Fruit fly (Drosophila melanogaster) whole organism, embryonic: ENCODE measurements around the gene CG5246.
A peak's percentile ranks its signal among the peaks of the same experiment; 100 is the strongest.

Source experiments
- B-H1 ChIP-seq: fragments of 200-800 bp; sonication (Bioruptor generic); IDR thresholded peaks from 3 replicates; pipeline ENCODE4 v1.3.6; 2022; ENCODE audit warnings: missing biosample characterization, missing genetic modification characterization
- Blimp-1 ChIP-seq: fragments of 200-800 bp; sonication (Bioruptor generic); optimal IDR thresholded peaks from 3 replicates; lab custom pipeline; 2018; ENCODE audit warnings: missing biosample characterization, missing genetic modification characterization, mild to moderate bottlenecking, moderate library complexity, missing genetic modification reagents
- C15 ChIP-seq: fragments of 200-800 bp; sonication (Bioruptor generic); IDR thresholded peaks from 3 replicates; pipeline ENCODE4 v1.3.6; 2022; ENCODE audit warnings: missing biosample characterization, missing genetic modification characterization
- CG10147 ChIP-seq: fragments of 200-800 bp; sonication (Bioruptor generic); optimal IDR thresholded peaks from 2 replicates; lab custom pipeline; 2019; ENCODE audit warnings: missing biosample characterization, mild to moderate bottlenecking, missing genetic modification characterization, moderate library complexity
- CG10462 ChIP-seq: fragments of 200-800 bp; sonication (Bioruptor generic); optimal IDR thresholded peaks from 2 replicates; lab custom pipeline; 2016; ENCODE audit warnings: missing biosample characterization, missing genetic modification characterization
- CG11093 ChIP-seq: fragments of 200-800 bp; sonication (Bioruptor generic); IDR thresholded peaks from 3 replicates; pipeline ENCODE4 v1.3.6; 2022; ENCODE audit warnings: missing biosample characterization, missing genetic modification characterization
- CG12391 ChIP-seq: fragments of 200-800 bp; sonication (Bioruptor generic); optimal IDR thresholded peaks from 3 replicates; lab custom pipeline; 2018; ENCODE audit warnings: missing biosample characterization, mild to moderate bottlenecking, missing genetic modification characterization, moderate library complexity
- CG1603 ChIP-seq: fragments of 200-800 bp; sonication (Bioruptor generic); optimal IDR thresholded peaks from 2 replicates; lab custom pipeline; 2019; ENCODE audit warnings: missing biosample characterization, mild to moderate bottlenecking, missing genetic modification characterization, moderate library complexity
- CG17186 ChIP-seq: fragments of 200-800 bp; sonication (Bioruptor generic); optimal IDR thresholded peaks from 3 replicates; lab custom pipeline; 2017; ENCODE audit warnings: missing biosample characterization, missing genetic modification reagents, missing genetic modification characterization
- CG18599 ChIP-seq: fragments of 200-800 bp; sonication (Bioruptor generic); optimal IDR thresholded peaks from 3 replicates; lab custom pipeline; 2017; ENCODE audit warnings: missing biosample characterization, missing genetic modification characterization, mild to moderate bottlenecking, moderate library complexity, missing genetic modification reagents
- CG2120 ChIP-seq: fragments of 200-800 bp; sonication (Bioruptor generic); optimal IDR thresholded peaks from 3 replicates; lab custom pipeline; 2016; ENCODE audit warnings: missing biosample characterization, missing genetic modification characterization
- CG32532 ChIP-seq: fragments of 200-800 bp; sonication (Bioruptor generic); IDR thresholded peaks from 2 replicates; pipeline ENCODE4 v1.3.6; 2022; ENCODE audit warnings: missing biosample characterization, missing genetic modification characterization
- CG33557 ChIP-seq: fragments of 200-800 bp; sonication (Bioruptor generic); optimal IDR thresholded peaks from 2 replicates; lab custom pipeline; 2019; ENCODE audit warnings: missing biosample characterization, mild to moderate bottlenecking, missing genetic modification characterization, moderate library complexity
- CG34376 ChIP-seq: fragments of 200-800 bp; sonication (Bioruptor generic); optimal IDR thresholded peaks from 2 replicates; lab custom pipeline; 2018; ENCODE audit warnings: missing biosample characterization, mild to moderate bottlenecking, missing genetic modification characterization
- CG3726 ChIP-seq: fragments of 200-800 bp; sonication (Bioruptor generic); IDR thresholded peaks from 3 replicates; pipeline ENCODE4, ENCODE4 v1.3.6; 2022; ENCODE audit warnings: missing biosample characterization, missing genetic modification characterization
- CG6791 ChIP-seq: fragments of 200-800 bp; sonication (Bioruptor generic); IDR thresholded peaks from 3 replicates; pipeline ENCODE4 v1.3.6; 2022; ENCODE audit warnings: missing biosample characterization, missing genetic modification characterization; ENCODE audit not compliant: partially characterized antibody
- CG7963 ChIP-seq: fragments of 200-800 bp; sonication (Bioruptor generic); IDR thresholded peaks from 3 replicates; pipeline ENCODE4 v1.3.6; 2022; ENCODE audit warnings: missing biosample characterization, missing genetic modification characterization; ENCODE audit not compliant: partially characterized antibody
- CG7987 ChIP-seq: fragments of 200-800 bp; sonication (Bioruptor generic); optimal IDR thresholded peaks from 2 replicates; lab custom pipeline; 2018; ENCODE audit warnings: missing biosample characterization, mild to moderate bottlenecking, missing genetic modification characterization, moderate library complexity
- CG9876 ChIP-seq: fragments of 200-800 bp; sonication (Bioruptor generic); optimal IDR thresholded peaks from 2 replicates; lab custom pipeline; 2016; ENCODE audit warnings: missing biosample characterization, missing genetic modification characterization
- CTCF ChIP-seq: fragments of 200-800 bp; sonication (Bioruptor generic); optimal IDR thresholded peaks from 2 replicates; lab custom pipeline; 2017; ENCODE audit warnings: missing biosample characterization, mild to moderate bottlenecking, missing genetic modification characterization, moderate library complexity
- D19B ChIP-seq: fragments of 200-800 bp; sonication (Bioruptor generic); optimal IDR thresholded peaks from 2 replicates; lab custom pipeline; 2017; ENCODE audit warnings: missing biosample characterization, mild to moderate bottlenecking, missing genetic modification characterization
- Dad ChIP-seq: fragments of 200-800 bp; sonication (Bioruptor generic); optimal IDR thresholded peaks from 3 replicates; lab custom pipeline; 2016; ENCODE audit warnings: missing biosample characterization, missing genetic modification characterization
- Drgx ChIP-seq: fragments of 200-800 bp; sonication (Bioruptor generic); IDR thresholded peaks from 2 replicates; pipeline ENCODE4 v1.3.6; 2022; ENCODE audit warnings: missing biosample characterization, missing genetic modification characterization
- Eip74EF ChIP-seq, 2 experiments: fragments of 200-800 bp in 1 of 2; fragments of >200 bp in 1 of 2; sonication (Bioruptor generic) in 1 of 2; optimal IDR thresholded peaks; 2 replicates each; lab custom pipeline; 2017 to 2019; ENCODE audit warnings: missing biosample characterization in 2 of 2, missing genetic modification characterization in 2 of 2, mild to moderate bottlenecking in 1 of 2, moderate library complexity in 1 of 2
- Fer3 ChIP-seq: fragments of 200-800 bp; sonication (Bioruptor generic); optimal IDR thresholded peaks from 2 replicates; lab custom pipeline; 2018; ENCODE audit warnings: missing biosample characterization, mild to moderate bottlenecking, missing genetic modification characterization, moderate library complexity
- GATAe ChIP-seq: fragments of 200-800 bp; sonication (Bioruptor generic); conservative IDR thresholded peaks from 2 replicates; pipeline ENCODE4 v1.3.6; 2022; ENCODE audit warnings: missing biosample characterization, missing genetic modification characterization
- Hmx ChIP-seq: fragments of 200-800 bp; sonication (Bioruptor generic); optimal IDR thresholded peaks from 2 replicates; lab custom pipeline; 2016; ENCODE audit warnings: missing biosample characterization, missing genetic modification characterization
- Hr78 ChIP-seq, 2 experiments: fragments of 200-800 bp in 1 of 2; fragments of >200 bp in 1 of 2; sonication (Bioruptor generic) in 1 of 2; optimal IDR thresholded peaks; 2 replicates each; lab custom pipeline; 2017 to 2019; ENCODE audit warnings: missing biosample characterization in 2 of 2, missing genetic modification characterization in 2 of 2, mild to moderate bottlenecking in 1 of 2, moderate library complexity in 1 of 2
- Med ChIP-seq: fragments of 200-800 bp; sonication (Bioruptor generic); peaks from one replicate; lab custom pipeline; 2016; ENCODE audit warnings: missing biosample characterization, missing genetic modification characterization, mild to moderate bottlenecking, inconsistent platforms, moderate library complexity
- Nf-YB ChIP-seq: fragments of 200-800 bp; sonication (Bioruptor generic); optimal IDR thresholded peaks from 3 replicates; lab custom pipeline; 2019; ENCODE audit warnings: missing biosample characterization, mild to moderate bottlenecking, missing genetic modification characterization, moderate library complexity
- Oli ChIP-seq: fragments of 200-800 bp; sonication (Bioruptor generic); optimal IDR thresholded peaks from 2 replicates; lab custom pipeline; 2018; ENCODE audit warnings: missing biosample characterization, mild to moderate bottlenecking, missing genetic modification characterization, moderate library complexity
- Optix ChIP-seq: fragments of 200-800 bp; sonication (Bioruptor generic); IDR thresholded peaks from 3 replicates; pipeline ENCODE4 v1.3.6; 2022; ENCODE audit warnings: missing biosample characterization, missing genetic modification characterization
- Scr ChIP-seq: fragments of 200-800 bp; sonication (Bioruptor generic); IDR thresholded peaks from 2 replicates; pipeline ENCODE4 v1.3.6; 2022; ENCODE audit warnings: missing biosample characterization, missing genetic modification characterization; ENCODE audit not compliant: partially characterized antibody
- bowl ChIP-seq: fragments of 200-800 bp; sonication (Bioruptor generic); IDR thresholded peaks from 2 replicates; pipeline ENCODE4 v1.3.6; 2022; ENCODE audit warnings: missing biosample characterization, missing genetic modification characterization
- btn ChIP-seq: fragments of 200-800 bp; sonication (Bioruptor generic); optimal IDR thresholded peaks from 2 replicates; lab custom pipeline; 2016; ENCODE audit warnings: missing biosample characterization, missing genetic modification characterization
- cwo ChIP-seq: fragments of 200-800 bp; sonication (Bioruptor generic); optimal IDR thresholded peaks from 3 replicates; lab custom pipeline; 2017; ENCODE audit warnings: missing biosample characterization, missing genetic modification characterization, mild to moderate bottlenecking, moderate library complexity, missing genetic modification reagents
- dati ChIP-seq: fragments of 200-800 bp; sonication (Bioruptor generic); IDR thresholded peaks from 2 replicates; pipeline ENCODE4 v1.3.6; 2022; ENCODE audit warnings: missing biosample characterization, missing genetic modification characterization
- exex ChIP-seq: fragments of 200-800 bp; sonication (Bioruptor generic); optimal IDR thresholded peaks from 4 replicates; lab custom pipeline; 2018; ENCODE audit warnings: missing biosample characterization, mild to moderate bottlenecking, missing genetic modification characterization, moderate library complexity
- gcm2 ChIP-seq: fragments of 200-800 bp; sonication (Bioruptor generic); optimal IDR thresholded peaks from 2 replicates; lab custom pipeline; 2016; ENCODE audit warnings: missing biosample characterization, missing genetic modification characterization
- jumu ChIP-seq: fragments of 200-800 bp; sonication (Bioruptor generic); optimal IDR thresholded peaks from 3 replicates; lab custom pipeline; 2016; ENCODE audit warnings: missing biosample characterization, missing genetic modification characterization
- lab ChIP-seq: fragments of 200-800 bp; sonication (Bioruptor generic); optimal IDR thresholded peaks from 3 replicates; lab custom pipeline; 2017; ENCODE audit warnings: missing biosample characterization, missing genetic modification characterization, mild to moderate bottlenecking, moderate library complexity, missing genetic modification reagents
- nerfin-2 ChIP-seq: fragments of 200-800 bp; sonication (Bioruptor generic); IDR thresholded peaks from 2 replicates; pipeline ENCODE4 v1.3.6; 2022; ENCODE audit warnings: missing biosample characterization, missing genetic modification characterization; ENCODE audit not compliant: partially characterized antibody
- sr ChIP-seq: fragments of 200-800 bp; sonication (Bioruptor generic); IDR thresholded peaks from 3 replicates; pipeline ENCODE4 v1.3.6; 2022; ENCODE audit warnings: missing biosample characterization, missing genetic modification characterization
- tll ChIP-seq, 2 experiments: fragments of 200-800 bp in 1 of 2; fragments of >200 bp in 1 of 2; sonication (Bioruptor generic) in 1 of 2; optimal IDR thresholded peaks; 2 replicates each; lab custom pipeline; 2017 to 2019; ENCODE audit warnings: missing biosample characterization in 2 of 2, missing genetic modification characterization in 2 of 2, mild to moderate bottlenecking in 1 of 2, moderate library complexity in 1 of 2
- trem ChIP-seq: fragments of 200-800 bp; optimal IDR thresholded peaks from 3 replicates; lab custom pipeline; 2019; ENCODE audit warnings: missing biosample characterization, mild to moderate bottlenecking, missing genetic modification characterization, moderate library complexity
- zen ChIP-seq: fragments of 200-800 bp; sonication (Bioruptor generic); optimal IDR thresholded peaks from 3 replicates; lab custom pipeline; 2018; ENCODE audit warnings: missing biosample characterization, mild to moderate bottlenecking, missing genetic modification characterization, moderate library complexity

Gene CG5246

DNA sequence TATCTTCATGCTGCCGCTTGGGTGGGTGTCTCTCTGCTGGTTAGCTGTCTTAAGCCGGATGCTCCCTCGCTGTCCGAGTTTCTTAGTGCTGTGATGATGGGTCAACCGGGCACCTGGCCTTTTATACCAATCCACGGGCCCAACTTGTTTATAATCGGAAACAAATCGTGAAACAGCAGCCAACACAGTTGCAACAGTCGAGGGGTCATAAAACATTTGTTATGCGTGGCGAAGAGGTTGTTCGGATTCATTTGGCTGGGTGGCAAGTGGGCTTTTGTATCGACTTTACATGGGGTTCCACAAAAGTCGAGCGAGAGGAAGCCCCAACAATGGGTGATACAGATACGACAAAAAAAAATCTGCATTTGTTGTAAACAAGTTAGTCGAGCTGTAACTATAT, 6.4 kb downstream of the CG5246 start, which contains the start of gene TwdlW:
TwdlW (minus strand) TSS at position 101 of the 400 bp plus-strand sequence.
- TF ChIP-seq bowl (GFP tag; lab: Robert Waterston, UW): 0 out of 2 replicates have a peak, but pooled peaks have one; percentile 8
- no peak for TF ChIP-seq tll (GFP tag; optimal IDR thresholded peaks at IDR 0.05; lab: Kevin White, UChicago)
- no peak for TF ChIP-seq CG10462 (GFP tag; lab: Kevin White, UChicago)
- 0 out of 3 replicates have a peak, but pooled peaks have one; percentile 29 for TF ChIP-seq sr
- TF ChIP-seq, all 482 proteins: peak for 2

dm6 chr3R:17147647-17148244, 11.8 kb downstream of the CG5246 start:
- TF ChIP-seq CG1603 (no peak), CG18599 (GFP tag; lab: Kevin White, UChicago) (peak; percentile 30), CTCF (GFP tag; lab: Kevin White, UChicago) (no peak), CG2120 (GFP tag; lab: Kevin White, UChicago) (peak; percentile 10), CG34376 (GFP tag; lab: Kevin White, UChicago) (peak; percentile 14), jumu (GFP tag; lab: Kevin White, UChicago) (no peak), CG9876 (GFP tag; lab: Kevin White, UChicago) (no peak), nerfin-2 (no peak), btn (no peak), B-H1 (GFP tag; lab: Robert Waterston, UW) (no peak), CG32532 (GFP tag; lab: Robert Waterston, UW) (peak; percentile 32; the same call in 1 of the 2 replicates), Hmx (GFP tag; lab: Kevin White, UChicago) (no peak), exex (tag; lab: Kevin White, UChicago) (peak; percentile 47), Drgx (no peak), dati (GFP tag; lab: Robert Waterston, UW) (no peak), CG12391 (tag; lab: Kevin White, UChicago) (no peak), Nf-YB (GFP tag; lab: Kevin White, UChicago) (no peak), GATAe (GFP tag; lab: Robert Waterston, UW) (no peak), Eip74EF (GFP tag; optimal IDR thresholded peaks at IDR 0.05; lab: Kevin White, UChicago) (no peak), cwo (GFP tag; lab: Kevin White, UChicago) (peak; percentile 94), Dad (GFP tag; lab: Kevin White, UChicago) (no peak), D19B (GFP tag; lab: Kevin White, UChicago) (peak; percentile 85), Scr (no peak), CG33557 (GFP tag; lab: Kevin White, UChicago) (no peak), CG17186 (no peak), CG3726 (GFP tag; lab: Robert Waterston, UW) (no peak)

DNA sequence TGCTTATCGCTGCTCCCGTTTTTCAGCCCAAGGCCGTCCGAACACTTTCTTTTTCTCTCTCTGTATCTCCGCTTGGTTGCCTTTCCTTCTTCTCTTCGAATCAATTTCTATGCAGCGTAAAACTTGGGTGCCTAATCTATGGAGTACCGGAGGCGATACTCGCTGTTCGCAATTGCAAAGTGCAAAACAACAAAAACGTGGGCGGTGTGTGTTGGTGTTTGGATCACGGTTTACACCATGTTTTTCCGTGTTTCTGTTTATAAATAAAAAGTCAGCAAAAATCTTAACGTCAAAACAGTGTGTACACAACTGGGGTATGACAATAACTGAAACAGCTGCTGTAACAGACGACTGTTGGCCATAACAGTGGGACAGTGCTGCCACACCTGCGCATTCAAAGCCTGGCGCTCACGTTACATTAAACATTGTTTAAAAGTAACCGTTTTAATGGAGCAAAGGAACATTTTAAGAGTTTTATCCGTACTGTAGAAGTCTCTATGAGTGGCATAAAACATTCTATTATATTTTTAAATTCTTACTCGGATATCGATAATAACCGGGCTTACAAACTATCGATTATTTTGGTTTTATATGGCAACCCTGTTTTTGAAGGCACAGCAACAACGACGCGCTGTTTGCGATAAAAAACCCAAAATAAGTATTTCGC, 13.3 kb downstream of the CG5246 start, which contains the start of the genes m-cup and Det:
m-cup (minus strand) TSS at position 333 of the 667 bp plus-strand sequence.
Det (plus strand) TSS at position 588 of the 667 bp plus-strand sequence.
- no peak for TF ChIP-seq zen (tag; lab: Kevin White, UChicago)
- peak; percentile 61; the same call in 2 of the 3 replicates for TF ChIP-seq CG6791 (GFP tag; lab: Robert Waterston, UW)
- peak; percentile 74 for TF ChIP-seq Med
- no peak for TF ChIP-seq gcm2 (GFP tag; lab: Kevin White, UChicago)
- TF ChIP-seq tll (GFP tag; optimal IDR thresholded peaks at IDR 0.05; lab: Kevin White, UChicago): peak in 1 of 2 experiments; percentile 70
- TF ChIP-seq Hr78 (GFP tag; optimal IDR thresholded peaks at IDR 0.05; lab: Kevin White, UChicago): no peak
- no peak for TF ChIP-seq C15 (GFP tag; lab: Robert Waterston, UW)
- TF ChIP-seq CG11093 (GFP tag; lab: Robert Waterston, UW): no peak
- peak; percentile 27 for TF ChIP-seq CG12391 (tag; lab: Kevin White, UChicago)
- no peak for TF ChIP-seq Optix (GFP tag; lab: Robert Waterston, UW)
- TF ChIP-seq lab (GFP tag; lab: Kevin White, UChicago): peak; percentile 2
- TF ChIP-seq CG7963 (GFP tag; lab: Robert Waterston, UW): peak; percentile 58; the same call in 1 of the 3 replicates
- TF ChIP-seq CG7987 (GFP tag; lab: Kevin White, UChicago): peak; percentile 15
- TF ChIP-seq Blimp-1 (GFP tag; lab: Kevin White, UChicago): no peak
- TF ChIP-seq Fer3 (tag; lab: Kevin White, UChicago): no peak
- TF ChIP-seq trem: peak; percentile 71
- TF ChIP-seq Oli (tag; lab: Kevin White, UChicago): no peak
- TF ChIP-seq CG10147 (GFP tag; lab: Kevin White, UChicago): peak; percentile 10
